Fruit fly (Drosophila melanogaster) ovary, adult (tissue): ENCODE results near the gene inaF-A.

Experiments
- CG17801 ChIP-seq: fragments of 200-800 bp; optimal IDR thresholded peaks from 2 replicates; lab custom pipeline; 2019; ENCODE audit warnings: missing biosample characterization, mild to moderate bottlenecking, missing genetic modification characterization, moderate library complexity; ENCODE audit not compliant: partially characterized antibody

inaF-A gene

dm6 chrX:11687666-11688492 lies 45.8 kb downstream of the inaF-A start:
- TF ChIP-seq CG17801, result no peak

DNA sequence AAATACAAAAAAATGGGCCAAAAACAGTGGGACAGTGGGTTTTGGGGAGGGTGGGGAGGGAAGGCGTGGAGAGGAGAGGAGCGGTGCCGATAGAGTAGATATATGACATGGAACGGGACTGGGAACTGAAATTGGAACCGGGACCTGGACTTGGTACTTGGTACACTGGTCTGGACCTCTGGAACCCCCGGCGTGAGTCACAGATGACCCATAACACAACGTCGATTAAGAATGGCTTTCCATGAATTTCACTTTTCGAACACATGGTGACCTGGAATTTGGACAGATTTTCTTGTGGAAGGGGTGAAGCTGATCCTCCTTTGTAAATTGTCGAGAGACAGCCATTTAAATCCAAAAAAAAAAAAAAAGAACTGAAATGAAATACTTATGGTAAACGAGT lies 47.0 kb downstream of the inaF-A start:
- TF ChIP-seq CG17801, result no peak

dm6 chrX:11685918-11686640 lies 47.6 kb downstream of the inaF-A start:
- TF ChIP-seq CG17801, result peak; percentile 18

DNA sequence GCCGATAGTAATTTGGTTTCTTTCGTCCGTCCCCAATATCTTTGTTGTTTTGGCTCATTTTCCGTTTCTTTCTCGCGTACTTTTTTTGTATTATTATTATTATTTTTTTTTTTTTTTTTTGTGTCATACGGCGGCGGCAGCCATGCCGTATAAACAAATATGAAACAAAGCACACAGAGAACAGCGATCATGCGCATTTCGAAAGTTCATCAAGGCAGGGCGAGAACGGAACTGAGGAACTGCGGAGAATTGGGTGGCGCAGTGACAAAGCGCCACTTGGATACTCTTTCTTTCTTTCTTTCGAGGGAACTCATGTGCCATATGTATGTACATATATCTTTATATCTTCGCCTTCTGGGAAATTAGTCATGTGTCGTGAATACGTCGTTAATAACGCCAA lies 49.2 kb downstream of the inaF-A start:
- TF ChIP-seq CG17801, result peak; percentile 28

dm6 chrX:11683480-11683879 lies 50.2 kb downstream of the inaF-A start:
- TF ChIP-seq CG17801, result peak; percentile 47

DNA sequence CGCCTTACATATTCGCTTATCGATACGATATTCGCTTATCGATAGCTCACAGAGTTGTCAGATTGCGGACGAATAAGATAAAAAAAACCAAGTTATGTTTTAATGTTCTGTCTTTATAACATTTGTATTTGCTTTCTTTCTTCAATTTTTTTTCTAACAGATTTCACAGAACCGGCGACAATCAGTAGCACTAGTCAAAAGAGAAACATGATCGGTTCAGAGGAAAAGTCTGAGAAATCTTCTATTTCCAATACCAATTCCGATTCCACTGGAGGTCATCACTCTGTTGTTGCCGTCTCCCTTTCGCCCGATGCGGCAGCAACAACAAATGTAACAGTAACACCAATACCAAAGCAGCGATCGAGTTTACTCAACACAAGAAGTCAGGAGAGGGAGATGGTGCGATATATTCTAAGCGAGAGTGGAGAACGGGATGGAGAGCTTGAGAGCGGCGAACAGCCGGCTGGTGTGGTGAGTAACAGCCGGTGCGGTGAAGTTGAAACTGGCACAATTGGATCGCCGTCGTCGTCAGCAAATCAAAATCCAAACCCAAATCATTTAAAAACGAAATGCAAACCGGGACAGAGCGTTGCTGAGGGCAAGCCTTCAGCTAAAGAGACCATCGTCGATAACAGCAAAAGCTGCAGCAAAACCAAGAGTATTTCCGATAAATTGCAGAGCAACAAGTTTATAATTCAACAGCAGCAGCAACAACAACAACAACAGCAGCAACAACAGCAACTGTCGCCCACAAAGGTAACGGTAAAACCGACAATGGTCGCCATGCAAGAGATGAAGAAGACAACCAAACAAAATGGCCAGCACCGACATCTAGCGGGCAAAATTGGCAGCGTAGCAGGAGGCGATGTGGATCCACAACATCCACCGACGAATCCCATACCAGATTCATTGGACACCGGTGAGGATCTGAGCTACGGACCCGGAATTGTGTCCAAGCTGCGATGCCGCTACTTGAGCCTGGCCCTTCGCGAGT lies 51.8 kb downstream of the inaF-A start:
- TF ChIP-seq CG17801, result peak; percentile 69

dm6 chrX:11680405-11680804 lies 53.3 kb downstream of the inaF-A start:
- TF ChIP-seq CG17801, result peak; percentile 74

dm6 chrX:11679461-11679860 lies 54.2 kb downstream of the inaF-A start:
- peak; percentile 1 for TF ChIP-seq CG17801

DNA sequence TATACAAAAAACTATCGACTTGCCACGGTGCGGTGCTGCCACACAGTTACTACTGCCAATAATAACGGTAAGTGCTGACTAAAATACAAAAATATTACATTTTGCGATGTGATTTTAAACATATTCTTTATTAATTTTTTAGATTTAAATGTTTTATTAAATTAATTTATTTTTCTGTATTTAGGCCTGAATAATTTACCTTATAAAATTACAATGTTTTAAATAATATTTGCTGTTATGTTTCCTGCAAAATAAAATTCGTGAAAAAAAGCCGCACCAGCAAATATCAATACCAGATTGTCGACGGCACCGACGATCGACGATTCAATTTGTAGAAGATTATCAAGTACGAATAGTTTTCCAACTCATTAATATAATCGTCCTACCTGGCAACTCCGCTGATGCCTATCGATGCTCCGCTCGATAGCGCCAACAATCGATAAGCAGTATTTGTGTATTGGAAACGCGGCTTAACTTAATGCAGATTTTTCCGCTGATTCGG lies 55.1 kb downstream of the inaF-A start, which contains the start of the genes Vlet and bif:
Gene Vlet (minus strand): TSS at position 51 of the 502 bp plus-strand sequence.
Gene bif (plus strand): TSS at position 432 of the 502 bp plus-strand sequence.
- TF ChIP-seq CG17801, result peak; percentile 74
